Fruit fly (Drosophila melanogaster) Kc167 (cell line): ENCODE data around the gene gish.

Source experiments
- Sin3A ChIP-seq: fragments of >200 bp; optimal IDR thresholded peaks from 2 replicates; lab custom pipeline; 2018; ENCODE audit warnings: missing external identifiers
- insv ChIP-seq: fragments of >200 bp; optimal IDR thresholded peaks from 3 replicates; lab custom pipeline; 2018; ENCODE audit warnings: missing external identifiers

- TF ChIP-seq Sin3A (lab: Kevin White, UChicago) (no peak), insv (lab: Kevin White, UChicago) (no peak)
Measured at dm6 chr3R:16335438-16336073, 63.3 kb downstream of the gish start.
